Fruit fly (Drosophila melanogaster): ENCODE measurements around the gene CheB38a.

The CheB38a gene

DNA sequence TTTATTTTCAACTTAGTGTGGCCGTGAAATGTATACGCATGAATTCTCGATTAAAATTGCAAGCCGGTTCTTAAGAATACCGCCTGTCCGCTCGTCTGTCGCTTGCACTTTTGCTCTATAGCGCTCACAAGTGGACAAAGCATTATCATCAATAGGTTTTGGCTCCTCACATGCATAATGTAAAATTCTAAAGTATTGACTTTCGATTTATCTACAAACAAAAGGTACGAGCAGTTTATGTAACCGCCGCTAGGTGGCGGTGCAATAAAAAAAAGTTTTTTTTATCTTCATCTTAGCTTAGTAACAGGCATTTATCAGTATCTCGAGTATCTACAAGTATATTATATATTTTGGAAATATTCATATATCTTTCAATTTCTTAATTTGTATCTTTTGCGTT, 7.9 kb upstream of the CheB38a start:
- TF ChIP-seq Gug (GFP tag; IDR thresholded peaks at IDR 0.05) (no peak), seq (GFP tag; IDR thresholded peaks at IDR 0.05) (no peak), psq (GFP tag; optimal IDR thresholded peaks at IDR 0.05) (no peak), stwl (tag; optimal IDR thresholded peaks at IDR 0.05) (peak; percentile 30), cato (GFP tag; optimal IDR thresholded peaks at IDR 0.05; ENCODE audit: borderline replicate concordance) (no peak), grau (tag; optimal IDR thresholded peaks at IDR 0.05) (no peak), CG17829 (tag; optimal IDR thresholded peaks at IDR 0.05) (no peak), rib (GFP tag; IDR thresholded peaks at IDR 0.05) (no peak), CTCF (GFP tag; optimal IDR thresholded peaks at IDR 0.05) (peak; percentile 91), Mes4 (GFP tag; optimal IDR thresholded peaks at IDR 0.05) (no peak), knrl (GFP tag; IDR thresholded peaks at IDR 0.05; ENCODE audit: partially characterized antibody) (peak; percentile 29; the same call in 1 of the 3 replicates), CG12104 (GFP tag; optimal IDR thresholded peaks at IDR 0.05) (no peak), scrt (GFP tag; optimal IDR thresholded peaks at IDR 0.05) (no peak), CG2199 (GFP tag; IDR thresholded peaks at IDR 0.05) (peak; percentile 85), tna (GFP tag; IDR thresholded peaks at IDR 0.05; ENCODE audit: partially characterized antibody) (no peak)

DNA sequence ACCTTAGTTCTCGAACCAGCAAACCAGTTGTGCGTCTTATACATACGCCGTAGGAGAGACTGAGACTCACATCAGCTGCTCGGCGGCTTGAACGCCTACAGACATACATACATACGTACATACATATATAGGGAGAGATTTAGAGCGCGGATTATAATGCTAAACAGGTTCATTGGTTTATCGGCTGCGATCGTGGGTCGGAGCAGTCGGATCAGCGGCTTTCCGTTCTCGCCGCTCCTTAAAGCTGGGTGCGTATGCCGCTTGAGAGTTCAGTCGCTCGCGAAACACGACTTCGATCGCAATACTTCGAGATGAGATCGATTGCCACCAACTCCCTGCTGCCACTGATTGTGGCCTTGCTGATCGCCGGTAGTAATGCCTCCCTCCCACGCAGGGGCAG, 6.9 kb upstream of the CheB38a start:
- TF ChIP-seq Deaf1 (tag; optimal IDR thresholded peaks at IDR 0.05) = peak; percentile 64
- TF ChIP-seq Opbp (GFP tag; IDR thresholded peaks at IDR 0.05; ENCODE audit: partially characterized antibody) = no peak
- TF ChIP-seq Xrp1 (GFP tag; IDR thresholded peaks at IDR 0.05) = no peak
- TF ChIP-seq scrt (GFP tag; optimal IDR thresholded peaks at IDR 0.05) = no peak
- no peak for TF ChIP-seq crc (GFP tag; optimal IDR thresholded peaks at IDR 0.05)
- TF ChIP-seq bbx (GFP tag; IDR thresholded peaks at IDR 0.05; ENCODE audit: partially characterized antibody) = no peak
- TF ChIP-seq CG18011 (GFP tag; optimal IDR thresholded peaks at IDR 0.05) = no peak
- TF ChIP-seq CG18476 (GFP tag; optimal IDR thresholded peaks at IDR 0.05) = no peak
- no peak for TF ChIP-seq pum (GFP tag; optimal IDR thresholded peaks at IDR 0.05)
- TF ChIP-seq Trl (optimal IDR thresholded peaks at IDR 0.05) = peak in 1 of 2 experiments; percentile 7
- TF ChIP-seq Trl (GFP tag; optimal IDR thresholded peaks at IDR 0.05) = no peak
- 0 out of 2 replicates have a peak, but pooled peaks have one; percentile 19 for TF ChIP-seq rib (GFP tag; IDR thresholded peaks at IDR 0.05)
- TF ChIP-seq btn (GFP tag; optimal IDR thresholded peaks at IDR 0.05) = no peak
- TF ChIP-seq seq (GFP tag; IDR thresholded peaks at IDR 0.05) = no peak
- TF ChIP-seq CG11247 (GFP tag; IDR thresholded peaks at IDR 0.05) = no peak
- TF ChIP-seq CG12744 (GFP tag; optimal IDR thresholded peaks at IDR 0.05) = no peak
- no peak for TF ChIP-seq otp (GFP tag; IDR thresholded peaks at IDR 0.05)
- TF ChIP-seq CG31224 (GFP tag; IDR thresholded peaks at IDR 0.05) = no peak
- no peak for TF ChIP-seq unpg (GFP tag; optimal IDR thresholded peaks at IDR 0.05)
- no peak for TF ChIP-seq Dek (tag; optimal IDR thresholded peaks at IDR 0.05)
- TF ChIP-seq grn (GFP tag; optimal IDR thresholded peaks at IDR 0.05) = peak; percentile 60
- TF ChIP-seq CG13894 (tag; optimal IDR thresholded peaks at IDR 0.05) = no peak
- no peak for TF ChIP-seq Bgb (GFP tag; IDR thresholded peaks at IDR 0.05; ENCODE audit: partially characterized antibody)
- TF ChIP-seq Med (GFP tag) = peak; percentile 51
- 0 out of 4 replicates have a peak, but pooled peaks have one; percentile 49 for TF ChIP-seq chinmo (GFP tag; IDR thresholded peaks at IDR 0.05; ENCODE audit: partially characterized antibody)
- TF ChIP-seq Lhr (GFP tag; optimal IDR thresholded peaks at IDR 0.05) = no peak
- no peak for TF ChIP-seq CG43689 (GFP tag; IDR thresholded peaks at IDR 0.05)
- no peak for TF ChIP-seq zf30C (GFP tag; optimal IDR thresholded peaks at IDR 0.05)
- no peak for TF ChIP-seq Lpt (GFP tag; optimal IDR thresholded peaks at IDR 0.05)
- no peak for TF ChIP-seq Taf1 (GFP tag; IDR thresholded peaks at IDR 0.05)
- peak; percentile 75 for TF ChIP-seq kni (GFP tag; optimal IDR thresholded peaks at IDR 0.05)
- TF ChIP-seq dpn (GFP tag; optimal IDR thresholded peaks at IDR 0.05) = no peak
- peak; percentile 41 for TF ChIP-seq nom (GFP tag; optimal IDR thresholded peaks at IDR 0.05)
- TF ChIP-seq ERR (GFP tag; optimal IDR thresholded peaks at IDR 0.05) = no peak
- no peak for TF ChIP-seq Hsf (GFP tag; optimal IDR thresholded peaks at IDR 0.05)
- TF ChIP-seq cg (GFP tag; optimal IDR thresholded peaks at IDR 0.05) = no peak
- TF ChIP-seq TFAM (GFP tag; optimal IDR thresholded peaks at IDR 0.05) = no peak
- TF ChIP-seq CG14441 (GFP tag; IDR thresholded peaks at IDR 0.05) = no peak
- TF ChIP-seq peb (GFP tag; IDR thresholded peaks at IDR 0.05) = no peak

Data from whole organism, embryonic.